Fruit fly (Drosophila melanogaster): Measurements from ENCODE around the gene fuss.

The fuss gene

DNA sequence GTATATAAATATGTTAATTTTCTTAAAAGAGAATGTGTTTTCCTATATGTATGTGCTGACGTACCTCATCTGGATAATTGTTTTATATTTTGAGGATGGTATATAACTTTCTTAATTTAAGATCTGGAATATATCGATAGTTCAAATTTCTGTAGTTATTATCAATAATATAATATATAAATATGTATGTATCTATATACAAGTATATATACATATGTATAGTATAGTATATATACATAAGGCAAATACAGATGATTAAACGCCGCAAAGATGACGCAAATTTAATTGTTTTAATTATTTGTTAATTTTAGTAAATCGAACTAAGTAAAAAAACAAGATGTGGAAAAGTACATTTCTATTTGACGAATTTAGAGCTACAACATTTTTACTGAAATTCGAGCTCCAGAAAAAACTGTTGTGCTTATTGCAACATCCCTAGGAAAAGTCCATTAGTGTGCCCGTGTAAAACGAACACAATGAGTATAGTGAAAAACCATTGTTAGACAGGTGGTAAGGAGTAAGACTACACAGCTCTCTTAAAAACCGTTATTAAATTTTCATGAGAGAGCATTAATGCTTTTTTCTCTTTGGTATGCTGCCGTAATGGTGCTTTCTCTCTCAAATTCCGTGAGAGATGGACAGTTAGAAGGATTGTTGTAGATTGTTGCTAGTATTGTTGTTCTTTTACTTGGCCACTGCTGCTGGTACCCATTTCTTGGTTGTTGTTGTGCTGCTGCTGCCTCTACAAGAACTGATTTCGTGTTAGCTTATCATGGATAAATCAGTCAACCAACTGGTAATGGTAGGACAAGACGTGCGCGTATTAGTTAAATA lies 42.0 kb downstream of the fuss start, which contains the start of gene mGluR:
TSS of gene mGluR (plus strand) at position 784 of the 834 bp plus-strand sequence.
- TF ChIP-seq BEAF-32 (GFP tag; optimal IDR thresholded peaks at IDR 0.05) (peak; percentile 10), bowl (GFP tag; IDR thresholded peaks at IDR 0.05) (no peak), CG7357 (GFP tag; IDR thresholded peaks at IDR 0.05) (peak; percentile 81; the same call in 2 of the 3 replicates), CG12659 (GFP tag; optimal IDR thresholded peaks at IDR 0.05) (no peak), CG12299 (tag; optimal IDR thresholded peaks at IDR 0.05) (peak; percentile 18), stwl (tag; optimal IDR thresholded peaks at IDR 0.05) (peak; percentile 26), Elba2 (GFP tag; optimal IDR thresholded peaks at IDR 0.05) (peak; percentile 51), lola (GFP tag; optimal IDR thresholded peaks at IDR 0.05) (peak in 1 of 3 experiments; percentile 47), Lhr (GFP tag; optimal IDR thresholded peaks at IDR 0.05) (peak; percentile 25), ac (GFP tag; optimal IDR thresholded peaks at IDR 0.05) (peak; percentile 2), CG17568 (GFP tag; optimal IDR thresholded peaks at IDR 0.05) (no peak), Trl (optimal IDR thresholded peaks at IDR 0.05) (peak; percentile 70 to 76), Trl (GFP tag; optimal IDR thresholded peaks at IDR 0.05) (no peak), Sry-δ (GFP tag; optimal IDR thresholded peaks at IDR 0.05) (peak; percentile 17), CG2199 (GFP tag; IDR thresholded peaks at IDR 0.05) (peak; percentile 75; the same call in 1 of the 3 replicates), gfzf (GFP tag; optimal IDR thresholded peaks at IDR 0.05) (peak; percentile 48), CG14710 (tag; optimal IDR thresholded peaks at IDR 0.05) (peak; percentile 3), CG12769 (tag; optimal IDR thresholded peaks at IDR 0.05) (no peak), nmo (GFP tag; optimal IDR thresholded peaks at IDR 0.05) (no peak), Med (GFP tag) (peak; percentile 8), CG1024 (GFP tag; IDR thresholded peaks at IDR 0.05) (peak; percentile 96), CG11723 (GFP tag; optimal IDR thresholded peaks at IDR 0.05) (peak; percentile 83), nerfin-1 (tag; optimal IDR thresholded peaks at IDR 0.05) (peak; percentile 86), CG30020 (tag; optimal IDR thresholded peaks at IDR 0.05) (peak; percentile 98), pfk (GFP tag; optimal IDR thresholded peaks at IDR 0.05) (peak; percentile 54), CG12071 (GFP tag; optimal IDR thresholded peaks at IDR 0.05) (no peak), CG18011 (GFP tag; optimal IDR thresholded peaks at IDR 0.05) (no peak), CG9797 (GFP tag; optimal IDR thresholded peaks at IDR 0.05) (peak; percentile 21), CG17802 (tag; optimal IDR thresholded peaks at IDR 0.05) (peak; percentile 93), CG2116 (GFP tag; optimal IDR thresholded peaks at IDR 0.05) (peak; percentile 20), CG3163 (GFP tag; optimal IDR thresholded peaks at IDR 0.05) (peak; percentile 92), CG4360 (GFP tag; IDR thresholded peaks at IDR 0.05) (peak; percentile 70), CG1603 (tag; optimal IDR thresholded peaks at IDR 0.05) (peak; percentile 73), Bdp1 (GFP tag; optimal IDR thresholded peaks at IDR 0.05) (no peak), ind (GFP tag; optimal IDR thresholded peaks at IDR 0.05) (no peak), gro (GFP tag; optimal IDR thresholded peaks at IDR 0.05) (no peak), eyg (GFP tag; optimal IDR thresholded peaks at IDR 0.05) (no peak), row (GFP tag; IDR thresholded peaks at IDR 0.05) (peak; percentile 68; the same call in 2 of the 3 replicates), pzg (GFP tag; optimal IDR thresholded peaks at IDR 0.05) (peak; percentile 47), ssp (GFP tag; IDR thresholded peaks at IDR 0.05) (peak; percentile 93), CG10654 (GFP tag; optimal IDR thresholded peaks at IDR 0.05) (no peak), tll (GFP tag; optimal IDR thresholded peaks at IDR 0.05) (no peak), ab (GFP tag; optimal IDR thresholded peaks at IDR 0.05) (no peak), CG33213 (GFP tag; optimal IDR thresholded peaks at IDR 0.05) (peak; percentile 45), abd-A (tag; optimal IDR thresholded peaks at IDR 0.05) (no peak), CG8290 (GFP tag; optimal IDR thresholded peaks at IDR 0.05) (peak; percentile 69), CG8290 (tag; optimal IDR thresholded peaks at IDR 0.05) (peak in 1 of 2 experiments; percentile 27), wdn (GFP tag; IDR thresholded peaks at IDR 0.05) (no peak)
